Worm (Caenorhabditis elegans): ENCODE measurements around the gene ttr-9.

The ttr-9 gene

ce11 chrIV:9477135-9477928, 28.8 kb downstream of the ttr-9 start, which contains the start of gene wrt-3 (continued):
- no peak for TF ChIP-seq unc-39 (tag; optimal IDR thresholded peaks at IDR 0.05)
- TF ChIP-seq ztf-4 (tag; optimal IDR thresholded peaks at IDR 0.05): no peak
- TF ChIP-seq lsy-12 (tag; optimal IDR thresholded peaks at IDR 0.05): peak; percentile 59
- TF ChIP-seq fkh-10 (GFP tag; optimal IDR thresholded peaks at IDR 0.05): no peak
- no peak for TF ChIP-seq ceh-16 (tag; optimal IDR thresholded peaks at IDR 0.05)
- TF ChIP-seq nhr-11 (tag; optimal IDR thresholded peaks at IDR 0.05): no peak
- no peak for TF ChIP-seq nfya-1 (tag; optimal IDR thresholded peaks at IDR 0.05; ENCODE audit: insufficient read depth)
- TF ChIP-seq ceh-28 (tag; optimal IDR thresholded peaks at IDR 0.05): no peak
- no peak for TF ChIP-seq egl-27 (tag; optimal IDR thresholded peaks at IDR 0.05)
- no peak for TF ChIP-seq egl-5 (tag; optimal IDR thresholded peaks at IDR 0.05)
- TF ChIP-seq nhr-25 (tag; optimal IDR thresholded peaks at IDR 0.05): peak; percentile 33
- no peak for TF ChIP-seq fkh-2 (tag; optimal IDR thresholded peaks at IDR 0.05)
- TF ChIP-seq hmg-11 (tag; optimal IDR thresholded peaks at IDR 0.05): no peak
- no peak for TF ChIP-seq mml-1 (tag; optimal IDR thresholded peaks at IDR 0.05)
- TF ChIP-seq nhr-237 (tag; optimal IDR thresholded peaks at IDR 0.05): no peak
- no peak for TF ChIP-seq ztf-11 (tag; optimal IDR thresholded peaks at IDR 0.05)
- TF ChIP-seq R02D3.7 (tag; optimal IDR thresholded peaks at IDR 0.05): peak; percentile 4
- no peak for TF ChIP-seq skn-1 (tag; optimal IDR thresholded peaks at IDR 0.05)
- no peak for TF ChIP-seq nhr-76 (tag; optimal IDR thresholded peaks at IDR 0.05)
- no peak for TF ChIP-seq fos-1 (tag; optimal IDR thresholded peaks at IDR 0.05)

DNA sequence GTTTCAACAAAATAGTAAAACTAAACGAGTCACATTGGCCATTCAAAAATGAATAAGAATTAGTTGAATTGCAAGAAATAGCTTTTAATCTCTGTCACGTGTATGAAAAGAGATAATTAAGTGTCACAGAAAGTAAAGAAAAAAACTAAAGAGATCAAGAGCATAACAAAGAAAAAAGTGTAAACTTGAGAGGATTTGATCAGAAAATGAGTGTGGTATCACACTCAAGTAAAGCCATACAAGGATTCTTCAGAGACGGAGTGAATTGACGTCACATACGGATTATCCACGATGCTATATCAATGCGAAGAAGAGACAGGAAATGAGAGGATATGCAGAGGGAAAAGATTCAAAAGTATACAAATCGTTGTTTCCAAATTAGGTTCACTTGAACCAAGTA, 36.9 kb downstream of the ttr-9 start:
- no peak for TF ChIP-seq hmg-11 (tag; optimal IDR thresholded peaks at IDR 0.05)
- no peak for TF ChIP-seq ceh-28 (tag; optimal IDR thresholded peaks at IDR 0.05)
- TF ChIP-seq ceh-16 (tag; optimal IDR thresholded peaks at IDR 0.05): no peak
- no peak for TF ChIP-seq nhr-28 (tag; optimal IDR thresholded peaks at IDR 0.05)
- no peak for TF ChIP-seq elt-2 (tag; optimal IDR thresholded peaks at IDR 0.05)
- no peak for TF ChIP-seq nfya-1 (tag; optimal IDR thresholded peaks at IDR 0.05; ENCODE audit: insufficient read depth)
- TF ChIP-seq snpc-4 (tag; optimal IDR thresholded peaks at IDR 0.05): no peak
- no peak for TF ChIP-seq lin-39 (tag; optimal IDR thresholded peaks at IDR 0.05)
- TF ChIP-seq elt-3 (tag; optimal IDR thresholded peaks at IDR 0.05): no peak

ce11 chrIV:9467418-9467817, 38.7 kb downstream of the ttr-9 start, which contains the start of gene F38E11.6:
F38E11.6 (minus strand) TSS chrIV:9467518.
- TF ChIP-seq mdl-1 (tag; optimal IDR thresholded peaks at IDR 0.05): no peak
- no peak for TF ChIP-seq nhr-28 (tag; optimal IDR thresholded peaks at IDR 0.05)
- no peak for TF ChIP-seq unc-39 (tag; optimal IDR thresholded peaks at IDR 0.05)
- no peak for TF ChIP-seq nhr-25 (tag; optimal IDR thresholded peaks at IDR 0.05)
- TF ChIP-seq nhr-77 (tag; optimal IDR thresholded peaks at IDR 0.05): no peak
- TF ChIP-seq aly-2 (tag; optimal IDR thresholded peaks at IDR 0.05): no peak
- no peak for TF ChIP-seq nfya-1 (tag; optimal IDR thresholded peaks at IDR 0.05; ENCODE audit: insufficient read depth)
- TF ChIP-seq pqm-1 (tag; optimal IDR thresholded peaks at IDR 0.05): no peak
- no peak for TF ChIP-seq jun-1 (tag; optimal IDR thresholded peaks at IDR 0.05)
- no peak for TF ChIP-seq nhr-23 (tag; optimal IDR thresholded peaks at IDR 0.05)
- TF ChIP-seq eor-1 (tag; optimal IDR thresholded peaks at IDR 0.05): no peak

- TF ChIP-seq snpc-4 (tag; optimal IDR thresholded peaks at IDR 0.05) (peak; percentile 81), ztf-4 (tag; optimal IDR thresholded peaks at IDR 0.05) (no peak)
Observed at ce11 chrIV:9464345-9464783, 41.8 kb downstream of the ttr-9 start.

- TF ChIP-seq egl-5 (tag; optimal IDR thresholded peaks at IDR 0.05) (peak; percentile 22), fkh-10 (GFP tag; optimal IDR thresholded peaks at IDR 0.05) (no peak), egl-27 (tag; optimal IDR thresholded peaks at IDR 0.05) (no peak), sea-2 (GFP tag; optimal IDR thresholded peaks at IDR 0.05) (no peak), elt-2 (tag; optimal IDR thresholded peaks at IDR 0.05) (peak; percentile 43), tbx-2 (tag; optimal IDR thresholded peaks at IDR 0.05) (no peak), ceh-82 (tag; optimal IDR thresholded peaks at IDR 0.05) (no peak), nhr-43 (tag; optimal IDR thresholded peaks at IDR 0.05; ENCODE audit: poor library complexity, severe bottlenecking) (no peak), mml-1 (tag; optimal IDR thresholded peaks at IDR 0.05) (no peak), ceh-28 (tag; optimal IDR thresholded peaks at IDR 0.05) (peak; percentile 50), unc-62 (GFP tag; optimal IDR thresholded peaks at IDR 0.05) (no peak), unc-39 (tag; optimal IDR thresholded peaks at IDR 0.05) (no peak), fkh-2 (tag; optimal IDR thresholded peaks at IDR 0.05) (no peak), ceh-9 (tag; optimal IDR thresholded peaks at IDR 0.05) (no peak), ztf-4 (tag; optimal IDR thresholded peaks at IDR 0.05) (no peak), hmg-11 (tag; optimal IDR thresholded peaks at IDR 0.05) (peak; percentile 77), snpc-4 (tag; optimal IDR thresholded peaks at IDR 0.05) (peak; percentile 85), nhr-77 (tag; optimal IDR thresholded peaks at IDR 0.05) (no peak), ama-1 (optimal IDR thresholded peaks at IDR 0.05) (no peak), nfya-1 (tag; optimal IDR thresholded peaks at IDR 0.05; ENCODE audit: insufficient read depth) (peak; percentile 78), nhr-237 (tag; optimal IDR thresholded peaks at IDR 0.05) (no peak), nhr-23 (tag; optimal IDR thresholded peaks at IDR 0.05) (peak; percentile 57), nhr-25 (tag; optimal IDR thresholded peaks at IDR 0.05) (no peak), eor-1 (tag; optimal IDR thresholded peaks at IDR 0.05) (no peak), elt-3 (tag; optimal IDR thresholded peaks at IDR 0.05) (no peak), lsy-12 (tag; optimal IDR thresholded peaks at IDR 0.05) (no peak), lin-15B (tag; optimal IDR thresholded peaks at IDR 0.05) (peak; percentile 74), mdl-1 (tag; optimal IDR thresholded peaks at IDR 0.05) (no peak)
Observed at ce11 chrIV:9459224-9459781, 46.8 kb downstream of the ttr-9 start, which contains the start of gene copb-2. copb-2 (plus strand) TSS chrIV:9459731.
